Worm (Caenorhabditis elegans): ENCODE data around the gene asp-12.

ce11 chrV:8304461-8305195, 35.6 kb downstream of the asp-12 start, which contains the start of gene W02D7.11:
- TF ChIP-seq W03F9.2 (tag; optimal IDR thresholded peaks at IDR 0.05) = no peak
- TF ChIP-seq dao-5 (tag; optimal IDR thresholded peaks at IDR 0.05) = no peak
- no peak for TF ChIP-seq him-1 (tag; optimal IDR thresholded peaks at IDR 0.05)

Data from whole organism, L4/young adult.